Worm (Caenorhabditis elegans) whole organism, L4 larva: ENCODE measurements around the gene F25E5.2.

ENCODE experiments used
- ZK337.2 ChIP-seq: fragments of 200-800 bp; sonication (Bioruptor generic); IDR thresholded peaks from 2 replicates; pipeline ENCODE4 v1.3.6; 2022; ENCODE audit warnings: missing genetic modification reagents, missing genetic modification characterization, missing compliant biosample characterization
- aha-1 ChIP-seq: fragments of 150-350 bp; peaks from one replicate; lab custom pipeline; 2014; ENCODE audit warnings: missing biosample characterization, missing genetic modification characterization
- ceh-44 ChIP-seq: fragments of 200-800 bp; sonication (Bioruptor generic); IDR thresholded peaks from 2 replicates; pipeline ENCODE4 v1.3.6; 2022; ENCODE audit warnings: missing genetic modification reagents, missing genetic modification characterization, missing compliant biosample characterization
- ceh-82 ChIP-seq: sonication (generic microtip); optimal IDR thresholded peaks from 2 replicates; lab custom pipeline; 2017; ENCODE audit warnings: missing biosample characterization, missing genetic modification characterization
- fkh-10 ChIP-seq: fragments of 150-350 bp; optimal IDR thresholded peaks from 2 replicates; lab custom pipeline; 2014; ENCODE audit warnings: missing biosample characterization, missing genetic modification reagents, missing genetic modification characterization
- nhr-25 ChIP-seq: sonication (generic microtip); optimal IDR thresholded peaks from 2 replicates; lab custom pipeline; 2017; ENCODE audit warnings: missing genetic modification characterization, mild to moderate bottlenecking, missing compliant biosample characterization, antibody characterized with exemption, moderate library complexity, borderline replicate concordance; ENCODE audit not compliant: insufficient read depth
- nhr-77 ChIP-seq: fragments of 150-350 bp; optimal IDR thresholded peaks from 2 replicates; lab custom pipeline; 2014; ENCODE audit warnings: missing biosample characterization, missing genetic modification characterization
- php-3 ChIP-seq: fragments of 200-800 bp; sonication (Bioruptor generic); IDR thresholded peaks from 2 replicates; pipeline ENCODE4 v1.3.6; 2022; ENCODE audit warnings: missing genetic modification reagents, missing genetic modification characterization, missing compliant biosample characterization
- pqm-1 ChIP-seq: sonication (generic microtip); optimal IDR thresholded peaks from 2 replicates; lab custom pipeline; 2017; ENCODE audit warnings: missing biosample characterization, missing genetic modification characterization
- skn-1 ChIP-seq: fragments of 150-350 bp; optimal IDR thresholded peaks from 2 replicates; lab custom pipeline; 2014; ENCODE audit warnings: missing biosample characterization, missing genetic modification characterization
- unc-62 ChIP-seq, 3 experiments: fragments of 150-350 bp in 1 of 3; sonication (generic microtip); optimal IDR thresholded peaks in 2 of 3; peaks in 1 of 3; 1 replicate in 1 of 3; 2 replicates in 2 of 3; lab custom pipeline; 2014 to 2017; ENCODE audit warnings: missing biosample characterization in 3 of 3, missing genetic modification characterization in 3 of 3, missing genetic modification reagents in 3 of 3, missing genotype in 1 of 3
- zag-1 ChIP-seq: fragments of 150-350 bp; optimal IDR thresholded peaks from 2 replicates; lab custom pipeline; 2014; ENCODE audit warnings: missing biosample characterization, missing genetic modification characterization

DNA sequence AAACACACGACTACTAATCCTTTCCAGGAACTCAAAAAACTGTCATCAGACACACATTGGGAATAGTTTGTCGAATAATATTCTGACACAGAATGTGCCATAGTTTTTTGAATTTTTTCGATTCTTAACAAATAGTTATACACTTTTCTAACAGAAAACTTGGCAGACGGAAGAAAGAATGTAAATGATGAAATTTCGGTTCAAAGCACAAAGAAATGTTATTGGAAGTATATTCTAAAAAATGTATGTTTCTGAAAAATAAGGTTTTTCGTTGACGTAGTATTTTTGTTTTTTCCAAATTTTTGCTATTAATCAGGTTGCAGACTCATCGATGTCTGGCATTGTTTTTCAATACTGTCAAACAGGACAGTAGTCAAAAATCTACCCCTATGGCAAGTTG, 5.8 kb downstream of the F25E5.2 start, which contains the start of gene srh-92:
- no peak for TF ChIP-seq unc-62 (GFP tag; optimal IDR thresholded peaks at IDR 0.05 in 1 of 2; lab: Kevin White, UChicago)
- TF ChIP-seq unc-62 (tag; optimal IDR thresholded peaks at IDR 0.05; lab: Kevin White, UChicago), result no peak
- no peak for TF ChIP-seq php-3 (GFP tag; lab: Robert Waterston, UW)
- no peak for TF ChIP-seq skn-1 (tag; lab: Kevin White, UChicago)
- TF ChIP-seq zag-1 (tag; lab: Kevin White, UChicago), result no peak
- no peak for TF ChIP-seq pqm-1 (tag; lab: Kevin White, UChicago)
- no peak for TF ChIP-seq nhr-77 (tag; lab: Kevin White, UChicago)
- no peak for TF ChIP-seq aha-1 (tag; lab: Kevin White, UChicago)
- TF ChIP-seq fkh-10 (GFP tag; lab: Kevin White, UChicago), result no peak
- TF ChIP-seq ceh-44 (GFP tag; lab: Robert Waterston, UW), result no peak
- TF ChIP-seq nhr-25, result no peak
- TF ChIP-seq ZK337.2 (GFP tag; lab: Robert Waterston, UW), result no peak
- no peak for TF ChIP-seq ceh-82 (tag; lab: Kevin White, UChicago)
